Fruit fly (Drosophila melanogaster) whole organism, embryonic: Measurements from ENCODE around the gene CG43332.

ENCODE experiments used
- Atf-2 ChIP-seq: fragments of 200-800 bp; sonication (Bioruptor generic); optimal IDR thresholded peaks from 2 replicates; lab custom pipeline; 2016; ENCODE audit warnings: missing biosample characterization, missing genetic modification characterization
- CG13775 ChIP-seq: fragments of 200-800 bp; sonication (Bioruptor generic); optimal IDR thresholded peaks from 3 replicates; lab custom pipeline; 2017; ENCODE audit warnings: missing biosample characterization, mild to moderate bottlenecking, missing genetic modification characterization
- CG18599 ChIP-seq: fragments of 200-800 bp; sonication (Bioruptor generic); optimal IDR thresholded peaks from 3 replicates; lab custom pipeline; 2017; ENCODE audit warnings: missing biosample characterization, missing genetic modification characterization, mild to moderate bottlenecking, moderate library complexity, missing genetic modification reagents
- CG31365 ChIP-seq: fragments of 200-800 bp; sonication (Bioruptor generic); optimal IDR thresholded peaks from 2 replicates; lab custom pipeline; 2018; ENCODE audit warnings: missing biosample characterization, mild to moderate bottlenecking, missing genetic modification characterization
- Deaf1 ChIP-seq: fragments of 200-800 bp; optimal IDR thresholded peaks from 3 replicates; lab custom pipeline; 2019; ENCODE audit warnings: missing biosample characterization, mild to moderate bottlenecking, missing genetic modification characterization, moderate library complexity
- Dfd ChIP-seq, 2 experiments: fragments of >200 bp; optimal IDR thresholded peaks; 2 replicates each; lab custom pipeline; 2017; ENCODE audit warnings: missing biosample characterization in 2 of 2, missing genetic modification characterization in 2 of 2
- Gug ChIP-seq: fragments of 200-800 bp; sonication (Bioruptor generic); IDR thresholded peaks from 4 replicates; pipeline ENCODE4 v1.3.6; 2022; ENCODE audit warnings: missing biosample characterization, missing genetic modification characterization
- Hand ChIP-seq: fragments of 200-800 bp; sonication (Bioruptor generic); optimal IDR thresholded peaks from 2 replicates; lab custom pipeline; 2017; ENCODE audit warnings: mild to moderate bottlenecking, missing biosample characterization, missing genetic modification reagents, missing genetic modification characterization
- Ptx1 ChIP-seq: fragments of 200-800 bp; sonication (Bioruptor generic); IDR thresholded peaks from 2 replicates; pipeline ENCODE4 v1.3.6; 2022; ENCODE audit warnings: missing biosample characterization, missing genetic modification characterization
- Sry-δ ChIP-seq: fragments of 200-800 bp; sonication (Bioruptor generic); optimal IDR thresholded peaks from 2 replicates; lab custom pipeline; 2016; ENCODE audit warnings: missing biosample characterization, missing genetic modification characterization
- dmrt99B ChIP-seq: fragments of 200-800 bp; sonication (Bioruptor generic); optimal IDR thresholded peaks from 2 replicates; lab custom pipeline; 2018; ENCODE audit warnings: missing biosample characterization, mild to moderate bottlenecking, missing genetic modification characterization, moderate library complexity
- jumu ChIP-seq: fragments of 200-800 bp; sonication (Bioruptor generic); optimal IDR thresholded peaks from 3 replicates; lab custom pipeline; 2016; ENCODE audit warnings: missing biosample characterization, missing genetic modification characterization
- yki ChIP-seq: fragments of >200 bp; optimal IDR thresholded peaks from 3 replicates; lab custom pipeline; 2018

dm6 chr2L:14115976-14116501 is 47.0 kb downstream of the CG43332 start:
- TF ChIP-seq Gug (GFP tag; lab: Robert Waterston, UW) (no peak), Dfd (GFP tag; optimal IDR thresholded peaks at IDR 0.05; lab: Kevin White, UChicago) (no peak), CG13775 (GFP tag; lab: Kevin White, UChicago) (no peak), jumu (no peak), Atf-2 (no peak), Sry-δ (GFP tag; lab: Kevin White, UChicago) (no peak), dmrt99B (tag; lab: Kevin White, UChicago) (no peak), Ptx1 (GFP tag; lab: Robert Waterston, UW) (no peak), Hand (no peak), CG31365 (tag; lab: Kevin White, UChicago) (no peak), Deaf1 (tag; lab: Kevin White, UChicago) (peak; percentile 83), yki (lab: Kevin White, UChicago) (no peak), CG18599 (no peak)
